Worm (Caenorhabditis elegans): ENCODE measurements around the gene R08C7.11.

DNA sequence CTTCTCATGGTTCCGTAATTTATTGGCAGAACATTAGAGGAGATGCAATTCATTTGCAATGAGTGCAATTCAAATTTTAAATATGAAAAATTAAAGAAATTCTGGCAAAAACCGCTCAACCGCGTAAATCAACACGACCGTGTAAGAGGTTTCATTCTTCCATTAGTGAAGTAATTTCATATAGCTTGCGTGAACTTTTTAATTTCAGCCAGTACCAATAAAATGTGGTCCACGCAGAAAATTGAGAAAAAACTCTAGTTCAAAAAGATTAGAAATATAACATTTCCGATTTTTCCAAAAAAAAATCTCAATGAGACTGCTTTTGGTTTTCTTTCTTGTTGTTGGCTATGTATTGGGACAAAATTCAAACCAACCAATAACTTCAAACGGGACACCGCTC lies 32.7 kb downstream of the R08C7.11 start, which contains the start of gene clec-175:
- TF ChIP-seq T23F11.4 (GFP tag; optimal IDR thresholded peaks at IDR 0.05) (no peak), che-1 (tag; optimal IDR thresholded peaks at IDR 0.05) (no peak), unc-55 (GFP tag; optimal IDR thresholded peaks at IDR 0.05) (no peak), pha-4 (tag; optimal IDR thresholded peaks at IDR 0.05) (no peak), dve-1 (tag; optimal IDR thresholded peaks at IDR 0.05) (no peak), ceh-6 (GFP tag; optimal IDR thresholded peaks at IDR 0.05) (no peak), ahr-1 (tag; optimal IDR thresholded peaks at IDR 0.05) (no peak), ztf-16 (tag; optimal IDR thresholded peaks at IDR 0.05) (no peak), ama-1 (optimal IDR thresholded peaks at IDR 0.05) (no peak), pag-3 (tag; optimal IDR thresholded peaks at IDR 0.05; ENCODE audit: borderline replicate concordance) (no peak), ceh-48 (tag; optimal IDR thresholded peaks at IDR 0.05) (no peak), ceh-24 (tag; optimal IDR thresholded peaks at IDR 0.05) (no peak)

Measured in whole organism, late embryonic.